Fruit fly (Drosophila melanogaster): ENCODE results near the gene Ran-like.

- TF ChIP-seq CG8478 (optimal IDR thresholded peaks at IDR 0.05) (no peak), CTCF (optimal IDR thresholded peaks at IDR 0.05) (no peak)
These were observed 34.7 kb upstream of the Ran-like start for dm6 chr3L:15519920-15520319.

Measured in S2 (cell line).